Fruit fly (Drosophila melanogaster) whole organism, embryonic: ENCODE results near the gene CG8206.
A peak's percentile ranks its signal among the peaks of the same experiment; 100 is the strongest.

ENCODE experiments used
- Antp ChIP-seq: fragments of 200-800 bp; sonication (Bioruptor generic); optimal IDR thresholded peaks from 3 replicates; lab custom pipeline; 2016; ENCODE audit warnings: missing biosample characterization, missing genetic modification characterization
- CG10267 ChIP-seq: fragments of 200-800 bp; sonication (Bioruptor generic); optimal IDR thresholded peaks from 2 replicates; lab custom pipeline; 2018; ENCODE audit warnings: missing biosample characterization, mild to moderate bottlenecking, missing genetic modification characterization, moderate library complexity
- CG10462 ChIP-seq: fragments of 200-800 bp; sonication (Bioruptor generic); optimal IDR thresholded peaks from 2 replicates; lab custom pipeline; 2016; ENCODE audit warnings: missing biosample characterization, missing genetic modification characterization
- CG14441 ChIP-seq: fragments of 200-800 bp; sonication (Bioruptor generic); IDR thresholded peaks from 2 replicates; pipeline ENCODE4 v1.3.6; 2022; ENCODE audit warnings: missing biosample characterization, missing genetic modification characterization
- CG14710 ChIP-seq: fragments of 200-800 bp; sonication (Bioruptor generic); optimal IDR thresholded peaks from 3 replicates; lab custom pipeline; 2019; ENCODE audit warnings: missing biosample characterization, mild to moderate bottlenecking, missing genetic modification characterization, moderate library complexity
- CG15514 ChIP-seq: fragments of 200-800 bp; sonication (Bioruptor generic); optimal IDR thresholded peaks from 3 replicates; lab custom pipeline; 2017; ENCODE audit warnings: missing biosample characterization, missing genetic modification characterization, mild to moderate bottlenecking, moderate library complexity, missing genetic modification reagents
- CG15696 ChIP-seq: fragments of 200-800 bp; sonication (Bioruptor generic); optimal IDR thresholded peaks from 2 replicates; lab custom pipeline; 2019; ENCODE audit warnings: missing biosample characterization, mild to moderate bottlenecking, missing genetic modification characterization, moderate library complexity
- CG16813 ChIP-seq: fragments of 200-800 bp; sonication (Bioruptor generic); IDR thresholded peaks from 3 replicates; pipeline ENCODE4 v1.3.6; 2022; ENCODE audit warnings: missing biosample characterization, missing genetic modification characterization; ENCODE audit not compliant: partially characterized antibody
- CG18011 ChIP-seq: fragments of 200-800 bp; sonication (Bioruptor generic); optimal IDR thresholded peaks from 2 replicates; lab custom pipeline; 2017; ENCODE audit warnings: missing biosample characterization, missing genetic modification characterization, mild to moderate bottlenecking, moderate library complexity, missing genotype
- CG1832 ChIP-seq: fragments of 200-800 bp; sonication (Bioruptor generic); optimal IDR thresholded peaks from 2 replicates; lab custom pipeline; 2017; ENCODE audit warnings: missing biosample characterization, mild to moderate bottlenecking, missing genetic modification characterization, inconsistent platforms
- CG2120 ChIP-seq: fragments of 200-800 bp; sonication (Bioruptor generic); optimal IDR thresholded peaks from 3 replicates; lab custom pipeline; 2016; ENCODE audit warnings: missing biosample characterization, missing genetic modification characterization
- CG2129 ChIP-seq: fragments of 200-800 bp; sonication (Bioruptor generic); IDR thresholded peaks from 2 replicates; pipeline ENCODE4 v1.3.6; 2022; ENCODE audit warnings: missing biosample characterization, missing genetic modification characterization; ENCODE audit not compliant: partially characterized antibody
- CG2202 ChIP-seq: fragments of 200-800 bp; sonication (Bioruptor generic); optimal IDR thresholded peaks from 2 replicates; lab custom pipeline; 2018; ENCODE audit warnings: missing biosample characterization, mild to moderate bottlenecking, missing genetic modification characterization
- CG31441 ChIP-seq: fragments of 200-800 bp; sonication (Bioruptor generic); IDR thresholded peaks from 2 replicates; pipeline ENCODE4 v1.3.6; 2022; ENCODE audit warnings: missing biosample characterization, missing genetic modification characterization
- CG32532 ChIP-seq: fragments of 200-800 bp; sonication (Bioruptor generic); IDR thresholded peaks from 2 replicates; pipeline ENCODE4 v1.3.6; 2022; ENCODE audit warnings: missing biosample characterization, missing genetic modification characterization
- CG3726 ChIP-seq: fragments of 200-800 bp; sonication (Bioruptor generic); IDR thresholded peaks from 3 replicates; pipeline ENCODE4, ENCODE4 v1.3.6; 2022; ENCODE audit warnings: missing biosample characterization, missing genetic modification characterization
- CG6791 ChIP-seq: fragments of 200-800 bp; sonication (Bioruptor generic); IDR thresholded peaks from 3 replicates; pipeline ENCODE4 v1.3.6; 2022; ENCODE audit warnings: missing biosample characterization, missing genetic modification characterization; ENCODE audit not compliant: partially characterized antibody
- CG7928 ChIP-seq: fragments of 200-800 bp; sonication (Bioruptor generic); optimal IDR thresholded peaks from 2 replicates; lab custom pipeline; 2017; ENCODE audit warnings: missing biosample characterization, mild to moderate bottlenecking, missing genetic modification characterization
- CG8924 ChIP-seq: fragments of 200-800 bp; optimal IDR thresholded peaks from 3 replicates; lab custom pipeline; 2019; ENCODE audit warnings: missing biosample characterization, mild to moderate bottlenecking, missing genetic modification characterization, moderate library complexity
- CoRest ChIP-seq: fragments of 200-800 bp; sonication (Bioruptor generic); optimal IDR thresholded peaks from 3 replicates; lab custom pipeline; 2018; ENCODE audit warnings: missing biosample characterization, mild to moderate bottlenecking, missing genetic modification characterization, moderate library complexity
- Dip3 ChIP-seq: fragments of 200-800 bp; sonication (Bioruptor generic); optimal IDR thresholded peaks from 3 replicates; lab custom pipeline; 2016; ENCODE audit warnings: missing biosample characterization, missing genetic modification characterization
- E2f1 ChIP-seq: fragments of 200-800 bp; sonication (Bioruptor generic); IDR thresholded peaks from 2 replicates; pipeline ENCODE4 v1.3.6; 2022; ENCODE audit warnings: missing biosample characterization, missing genetic modification characterization
- Fer3 ChIP-seq: fragments of 200-800 bp; sonication (Bioruptor generic); optimal IDR thresholded peaks from 2 replicates; lab custom pipeline; 2018; ENCODE audit warnings: missing biosample characterization, mild to moderate bottlenecking, missing genetic modification characterization, moderate library complexity
- HmgZ ChIP-seq: fragments of 200-800 bp; sonication (Bioruptor generic); optimal IDR thresholded peaks from 2 replicates; lab custom pipeline; 2018; ENCODE audit warnings: missing biosample characterization, mild to moderate bottlenecking, missing genetic modification characterization
- Med ChIP-seq: fragments of 200-800 bp; sonication (Bioruptor generic); peaks from one replicate; lab custom pipeline; 2016; ENCODE audit warnings: missing biosample characterization, missing genetic modification characterization, mild to moderate bottlenecking, inconsistent platforms, moderate library complexity
- Nf-YC ChIP-seq: fragments of 200-800 bp; optimal IDR thresholded peaks from 3 replicates; lab custom pipeline; 2019; ENCODE audit warnings: missing biosample characterization, mild to moderate bottlenecking, missing genetic modification characterization, moderate library complexity
- abd-A ChIP-seq: fragments of 200-800 bp; sonication (Bioruptor generic); optimal IDR thresholded peaks from 3 replicates; lab custom pipeline; 2019; ENCODE audit warnings: missing biosample characterization, mild to moderate bottlenecking, missing genetic modification characterization, moderate library complexity
- aop ChIP-seq: fragments of 200-800 bp; sonication (Bioruptor generic); IDR thresholded peaks from 2 replicates; pipeline ENCODE4 v1.3.6; 2022; ENCODE audit warnings: missing biosample characterization, missing genetic modification characterization
- az2 ChIP-seq: fragments of 200-800 bp; sonication (Bioruptor generic); optimal IDR thresholded peaks from 3 replicates; lab custom pipeline; 2016; ENCODE audit warnings: missing biosample characterization, missing genetic modification characterization
- btn ChIP-seq: fragments of 200-800 bp; sonication (Bioruptor generic); optimal IDR thresholded peaks from 2 replicates; lab custom pipeline; 2016; ENCODE audit warnings: missing biosample characterization, missing genetic modification characterization
- caup ChIP-seq: fragments of 200-800 bp; sonication (Bioruptor generic); optimal IDR thresholded peaks from 3 replicates; lab custom pipeline; 2017; ENCODE audit warnings: missing biosample characterization, mild to moderate bottlenecking, missing genetic modification characterization, moderate library complexity; ENCODE audit not compliant: severe bottlenecking
- cg ChIP-seq: fragments of 200-800 bp; sonication (Bioruptor generic); optimal IDR thresholded peaks from 3 replicates; lab custom pipeline; 2019; ENCODE audit warnings: missing biosample characterization, mild to moderate bottlenecking, missing genetic modification characterization, moderate library complexity
- chinmo ChIP-seq: fragments of 200-800 bp; sonication (Bioruptor generic); IDR thresholded peaks from 4 replicates; pipeline ENCODE4 v1.3.6; 2022; ENCODE audit warnings: missing biosample characterization, missing genetic modification characterization; ENCODE audit not compliant: partially characterized antibody
- danr ChIP-seq: fragments of 200-800 bp; sonication (Bioruptor generic); IDR thresholded peaks from 2 replicates; pipeline ENCODE4 v1.3.6; 2022; ENCODE audit warnings: missing biosample characterization, missing genetic modification characterization
- emc ChIP-seq: fragments of 200-800 bp; sonication (Bioruptor generic); optimal IDR thresholded peaks from 2 replicates; lab custom pipeline; 2016; ENCODE audit warnings: missing biosample characterization, missing genetic modification characterization
- fru ChIP-seq: fragments of >200 bp; optimal IDR thresholded peaks from 2 replicates; lab custom pipeline; 2017
- gro ChIP-seq: fragments of 200-800 bp; sonication (Bioruptor generic); optimal IDR thresholded peaks from 2 replicates; lab custom pipeline; 2016; ENCODE audit warnings: missing biosample characterization, missing genetic modification characterization
- ken ChIP-seq: fragments of 200-800 bp; sonication (Bioruptor generic); IDR thresholded peaks from 3 replicates; pipeline ENCODE4 v1.3.6; 2022; ENCODE audit warnings: missing biosample characterization, missing genetic modification characterization
- lab ChIP-seq: fragments of 200-800 bp; sonication (Bioruptor generic); optimal IDR thresholded peaks from 3 replicates; lab custom pipeline; 2017; ENCODE audit warnings: missing biosample characterization, missing genetic modification characterization, mild to moderate bottlenecking, moderate library complexity, missing genetic modification reagents
- nerfin-1 ChIP-seq: fragments of 200-800 bp; sonication (Bioruptor generic); optimal IDR thresholded peaks from 3 replicates; lab custom pipeline; 2019; ENCODE audit warnings: missing biosample characterization, mild to moderate bottlenecking, missing genetic modification characterization, moderate library complexity
- pum ChIP-seq: fragments of 200-800 bp; sonication (Bioruptor generic); optimal IDR thresholded peaks from 2 replicates; lab custom pipeline; 2016; ENCODE audit warnings: missing biosample characterization, missing genetic modification characterization
- sd ChIP-seq: fragments of 200-800 bp; sonication (Bioruptor generic); optimal IDR thresholded peaks from 3 replicates; lab custom pipeline; 2018; ENCODE audit warnings: missing biosample characterization, mild to moderate bottlenecking, missing genetic modification characterization, moderate library complexity
- sens ChIP-seq: fragments of 200-800 bp; sonication (Bioruptor generic); peaks from one replicate; lab custom pipeline; 2016; ENCODE audit warnings: missing biosample characterization, missing genetic modification characterization
- seq ChIP-seq: fragments of 200-800 bp; sonication (Bioruptor generic); IDR thresholded peaks from 2 replicates; pipeline ENCODE4 v1.3.6; 2022; ENCODE audit warnings: missing biosample characterization, missing genetic modification characterization
- sim ChIP-seq: fragments of 200-800 bp; sonication (Bioruptor generic); IDR thresholded peaks from 2 replicates; pipeline ENCODE4 v1.3.6; 2022; ENCODE audit warnings: missing biosample characterization, missing genetic modification characterization
- tll ChIP-seq, 2 experiments: fragments of 200-800 bp in 1 of 2; fragments of >200 bp in 1 of 2; sonication (Bioruptor generic) in 1 of 2; optimal IDR thresholded peaks; 2 replicates each; lab custom pipeline; 2017 to 2019; ENCODE audit warnings: missing biosample characterization in 2 of 2, missing genetic modification characterization in 2 of 2, mild to moderate bottlenecking in 1 of 2, moderate library complexity in 1 of 2
- zen2 ChIP-seq: fragments of 200-800 bp; sonication (Bioruptor generic); IDR thresholded peaks from 3 replicates; pipeline ENCODE4 v1.3.6; 2022; ENCODE audit warnings: missing biosample characterization, missing genetic modification characterization; ENCODE audit not compliant: partially characterized antibody

The CG8206 gene

dm6 chrX:15759752-15760446 is 20.9 kb downstream of the CG8206 start:
- TF ChIP-seq CG10267 (peak; percentile 66), sens (GFP tag; lab: Kevin White, UChicago) (peak; percentile 39), chinmo (0 out of 4 replicates have a peak, but pooled peaks have one; percentile 58), CG2202 (no peak), sd (peak; percentile 60), cg (GFP tag; lab: Kevin White, UChicago) (peak; percentile 68), nerfin-1 (tag; lab: Kevin White, UChicago) (peak; percentile 59), CG18011 (no peak), Antp (GFP tag; lab: Kevin White, UChicago) (no peak), HmgZ (no peak), CG8924 (tag; lab: Kevin White, UChicago) (peak; percentile 53), Med (GFP tag; lab: Kevin White, UChicago) (peak; percentile 35)

- TF ChIP-seq ken (GFP tag; lab: Robert Waterston, UW) (no peak), fru (lab: Kevin White, UChicago) (no peak), CG15696 (tag; lab: Kevin White, UChicago) (no peak), CG31441 (GFP tag; lab: Robert Waterston, UW) (no peak), zen2 (GFP tag; lab: Robert Waterston, UW) (peak; percentile 88), CG14710 (peak; percentile 41), Dip3 (GFP tag; lab: Kevin White, UChicago) (no peak), az2 (GFP tag; lab: Kevin White, UChicago) (no peak), Fer3 (no peak), CG2129 (peak; percentile 81), CG6791 (peak; percentile 94), CG7928 (GFP tag; lab: Kevin White, UChicago) (no peak), CG14441 (GFP tag; lab: Robert Waterston, UW) (0 out of 2 replicates have a peak, but pooled peaks have one; percentile 14), CG2120 (peak; percentile 5), CG10462 (GFP tag; lab: Kevin White, UChicago) (no peak), tll (GFP tag; optimal IDR thresholded peaks at IDR 0.05; lab: Kevin White, UChicago) (peak in 1 of 2 experiments; percentile 2), CG32532 (GFP tag; lab: Robert Waterston, UW) (no peak), Nf-YC (tag; lab: Kevin White, UChicago) (no peak), aop (no peak), emc (GFP tag; lab: Kevin White, UChicago) (no peak), CG3726 (no peak), CG15514 (GFP tag; lab: Kevin White, UChicago) (peak; percentile 19), danr (GFP tag; lab: Robert Waterston, UW) (no peak), CG16813 (GFP tag; lab: Robert Waterston, UW) (peak; percentile 92), CoRest (no peak), btn (GFP tag; lab: Kevin White, UChicago) (no peak), seq (GFP tag; lab: Robert Waterston, UW) (no peak), abd-A (no peak), pum (GFP tag; lab: Kevin White, UChicago) (no peak), caup (GFP tag; lab: Kevin White, UChicago) (no peak), lab (no peak), chinmo (peak; percentile 94), sim (GFP tag; lab: Robert Waterston, UW) (no peak), E2f1 (GFP tag; lab: Robert Waterston, UW) (no peak), CG1832 (no peak), gro (GFP tag; lab: Kevin White, UChicago) (no peak)
These were observed 21.6 kb downstream of the CG8206 start, which contains the start of the genes Graf and mRpL3 for dm6 chrX:15760447-15761297. Gene Graf (minus strand): TSS chrX:15760733. Gene mRpL3 (plus strand): TSS chrX:15761248.
